Worm (Caenorhabditis elegans): ENCODE data around the gene F43C11.3.

F43C11.3 gene

ce11 chrII:2398884-2399283 is 45.8 kb downstream of the F43C11.3 start, which contains the start of gene F16G10.14:
Gene F16G10.14, minus strand, starts transcription at chrII:2398984.
- no peak for TF ChIP-seq nhr-111 (GFP tag; optimal IDR thresholded peaks at IDR 0.05)
- no peak for TF ChIP-seq zip-11 (GFP tag; IDR thresholded peaks at IDR 0.05)

ce11 chrII:2399810-2400209 is 46.7 kb downstream of the F43C11.3 start:
- TF ChIP-seq Y5F2A.4 (GFP tag; optimal IDR thresholded peaks at IDR 0.05) (no peak), aha-1 (tag) (peak; percentile 43), gei-8 (GFP tag; optimal IDR thresholded peaks at IDR 0.05) (no peak), daf-8 (GFP tag; IDR thresholded peaks at IDR 0.05) (no peak), madf-9 (GFP tag; conservative IDR thresholded peaks at IDR 0.05) (no peak), zip-2 (tag; optimal IDR thresholded peaks at IDR 0.05) (no peak), nhr-28 (tag; optimal IDR thresholded peaks at IDR 0.05) (peak; percentile 95), mxl-3 (GFP tag; optimal IDR thresholded peaks at IDR 0.05) (no peak)

Data from whole organism, L4 larva.